Worm (Caenorhabditis elegans) whole organism, L4 larva: ENCODE measurements around the gene scl-7.

Source experiments
- fos-1 ChIP-seq: fragments of 150-350 bp; optimal IDR thresholded peaks from 2 replicates; lab custom pipeline; 2014; ENCODE audit warnings: missing biosample characterization, missing genetic modification characterization
- madf-9 ChIP-seq: fragments of 200-800 bp; sonication (Bioruptor generic); conservative IDR thresholded peaks from 2 replicates; pipeline ENCODE4 v1.3.6; 2022; ENCODE audit warnings: missing genetic modification reagents, missing genetic modification characterization, missing compliant biosample characterization
- nhr-6 ChIP-seq: fragments of 150-350 bp; optimal IDR thresholded peaks from 2 replicates; lab custom pipeline; 2014; ENCODE audit warnings: missing biosample characterization, missing genetic modification characterization
- snpc-4 ChIP-seq: fragments of 150-350 bp; optimal IDR thresholded peaks from 2 replicates; lab custom pipeline; 2014; ENCODE audit warnings: missing biosample characterization, missing genetic modification characterization
- tra-1 ChIP-seq: fragments of 200-800 bp; sonication (Bioruptor generic); IDR thresholded peaks from 2 replicates; pipeline ENCODE4 v1.3.6; 2022; ENCODE audit warnings: missing genetic modification reagents, missing genetic modification characterization, missing compliant biosample characterization
- zag-1 ChIP-seq: fragments of 150-350 bp; optimal IDR thresholded peaks from 2 replicates; lab custom pipeline; 2014; ENCODE audit warnings: missing biosample characterization, missing genetic modification characterization
- zip-2 ChIP-seq: fragments of 150-350 bp; optimal IDR thresholded peaks from 2 replicates; lab custom pipeline; 2014; ENCODE audit warnings: missing biosample characterization, missing genetic modification characterization
- ztf-7 ChIP-seq: fragments of 150-350 bp; optimal IDR thresholded peaks from 2 replicates; lab custom pipeline; 2014; ENCODE audit warnings: missing biosample characterization, missing genetic modification characterization

- TF ChIP-seq snpc-4 (tag; lab: Kevin White, UChicago), result no peak
- TF ChIP-seq madf-9 (GFP tag; lab: Robert Waterston, UW), result no peak
- no peak for TF ChIP-seq tra-1 (GFP tag; lab: Robert Waterston, UW)
- TF ChIP-seq zag-1, result no peak
- no peak for TF ChIP-seq nhr-6 (tag; lab: Kevin White, UChicago)
- no peak for TF ChIP-seq fos-1
- no peak for TF ChIP-seq zip-2 (tag; lab: Kevin White, UChicago)
- no peak for TF ChIP-seq ztf-7 (tag; lab: Kevin White, UChicago)
Measured at ce11 chrIV:13044980-13045379, 25.3 kb upstream of the scl-7 start.
